Fruit fly (Drosophila melanogaster): Measurements from ENCODE around the gene CtsL3.
A peak's percentile ranks its signal among the peaks of the same experiment; 100 is the strongest.

The CtsL3 gene

dm6 chr3R:6027138-6027537, at the start of gene CtsL3:
CtsL3 (minus strand) TSS chr3R:6027238.
- TF ChIP-seq noc (tag; optimal IDR thresholded peaks at IDR 0.05) = no peak

dm6 chr3R:6057436-6057835, 30.4 kb upstream of the CtsL3 start, which contains the start of gene CG15580:
CG15580 (minus strand) TSS chr3R:6057536.
- no peak for TF ChIP-seq noc (tag; optimal IDR thresholded peaks at IDR 0.05)

dm6 chr3R:6038200-6038599, 11.2 kb upstream of the CtsL3 start:
- no peak for TF ChIP-seq noc (tag; optimal IDR thresholded peaks at IDR 0.05)

dm6 chr3R:6027674-6028073, 636 bp upstream of the CtsL3 start:
- no peak for TF ChIP-seq noc (tag; optimal IDR thresholded peaks at IDR 0.05)

- TF ChIP-seq noc (tag; optimal IDR thresholded peaks at IDR 0.05) = no peak
These were observed 1.8 kb downstream of the CtsL3 start for dm6 chr3R:6025227-6025626.

- no peak for TF ChIP-seq noc (tag; optimal IDR thresholded peaks at IDR 0.05)
These were observed 15.2 kb downstream of the CtsL3 start, which contains the start of gene CG10280 for dm6 chr3R:6011832-6012231. CG10280 (minus strand) TSS chr3R:6011932.

- no peak for TF ChIP-seq noc (tag; optimal IDR thresholded peaks at IDR 0.05)
These were observed 17.3 kb downstream of the CtsL3 start for dm6 chr3R:6009510-6010407.

dm6 chr3R:6008202-6009062, 18.6 kb downstream of the CtsL3 start, which contains the start of gene Rm62:
Rm62 (minus strand) TSS chr3R:6008579.
- peak; percentile 36 for TF ChIP-seq noc (tag; optimal IDR thresholded peaks at IDR 0.05)

- peak; percentile 42 for TF ChIP-seq noc (tag; optimal IDR thresholded peaks at IDR 0.05)
These were observed 19.7 kb downstream of the CtsL3 start for dm6 chr3R:6007123-6008000.

- TF ChIP-seq noc (tag; optimal IDR thresholded peaks at IDR 0.05) = no peak
These were observed 20.4 kb downstream of the CtsL3 start for dm6 chr3R:6006595-6006994.

dm6 chr3R:5998831-5999230, 28.2 kb downstream of the CtsL3 start:
- no peak for TF ChIP-seq noc (tag; optimal IDR thresholded peaks at IDR 0.05)

dm6 chr3R:5998235-5998666, 28.8 kb downstream of the CtsL3 start:
- TF ChIP-seq noc (tag; optimal IDR thresholded peaks at IDR 0.05) = peak; percentile 21

- TF ChIP-seq noc (tag; optimal IDR thresholded peaks at IDR 0.05) = no peak
These were observed 29.2 kb downstream of the CtsL3 start for dm6 chr3R:5997822-5998221.

- no peak for TF ChIP-seq noc (tag; optimal IDR thresholded peaks at IDR 0.05)
These were observed 31.7 kb downstream of the CtsL3 start for dm6 chr3R:5995381-5995780.

- TF ChIP-seq noc (tag; optimal IDR thresholded peaks at IDR 0.05) = no peak
These were observed 33.2 kb downstream of the CtsL3 start for dm6 chr3R:5993857-5994256.
